Worm (Caenorhabditis elegans): ENCODE results near the gene K02H11.4.

K02H11.4 gene

ce11 chrV:1499140-1499539 is 31.9 kb downstream of the K02H11.4 start, which contains the start of gene sru-27:
Gene sru-27, plus strand, starts transcription at chrV:1499440.
- TF ChIP-seq tbp1 (GFP tag; optimal IDR thresholded peaks at IDR 0.05) (no peak), ztf-26 (tag; optimal IDR thresholded peaks at IDR 0.05) (no peak), gei-17 (GFP tag; optimal IDR thresholded peaks at IDR 0.05) (no peak), ztf-28 (GFP tag; IDR thresholded peaks at IDR 0.05) (no peak), egl-18 (GFP tag; IDR thresholded peaks at IDR 0.05) (no peak)

- TF ChIP-seq nhr-179 (tag; optimal IDR thresholded peaks at IDR 0.05) (no peak), let-607 (tag; optimal IDR thresholded peaks at IDR 0.05) (no peak), F23B12.7 (tag; optimal IDR thresholded peaks at IDR 0.05; ENCODE audit: insufficient read depth) (no peak), pha-4 (tag; optimal IDR thresholded peaks at IDR 0.05) (no peak), madf-6 (GFP tag; IDR thresholded peaks at IDR 0.05) (no peak), mxl-1 (tag; optimal IDR thresholded peaks at IDR 0.05) (no peak), lir-1 (GFP tag; conservative IDR thresholded peaks at IDR 0.05) (no peak), nhr-90 (tag; optimal IDR thresholded peaks at IDR 0.05) (no peak), lin-40 (tag; optimal IDR thresholded peaks at IDR 0.05) (no peak), ceh-100 (GFP tag; IDR thresholded peaks at IDR 0.05) (no peak), B0261.1 (tag; optimal IDR thresholded peaks at IDR 0.05) (no peak), ceh-27 (GFP tag; optimal IDR thresholded peaks at IDR 0.05) (no peak), F33H1.4 (GFP tag; IDR thresholded peaks at IDR 0.05) (no peak), cebp-1 (GFP tag; IDR thresholded peaks at IDR 0.05) (no peak), cebp-1 (tag; optimal IDR thresholded peaks at IDR 0.05) (no peak), F10E7.11 (tag; optimal IDR thresholded peaks at IDR 0.05) (no peak), lin-54 (GFP tag; optimal IDR thresholded peaks at IDR 0.05) (no peak)
Measured at ce11 chrV:1495752-1496151, 35.3 kb downstream of the K02H11.4 start.

ce11 chrV:1495334-1495733 is 35.7 kb downstream of the K02H11.4 start, which contains the start of gene C38C3.3:
Gene C38C3.3, plus strand, starts transcription at chrV:1495634.
- TF ChIP-seq nhr-120 (GFP tag; IDR thresholded peaks at IDR 0.05) (no peak), egl-18 (GFP tag; IDR thresholded peaks at IDR 0.05) (no peak), D2030.7 (GFP tag; IDR thresholded peaks at IDR 0.05) (no peak), ztf-28 (GFP tag; IDR thresholded peaks at IDR 0.05) (no peak), egl-44 (GFP tag; IDR thresholded peaks at IDR 0.05) (no peak), ceh-27 (GFP tag; optimal IDR thresholded peaks at IDR 0.05) (no peak), madf-10 (tag; optimal IDR thresholded peaks at IDR 0.05) (no peak), bed-2 (GFP tag; IDR thresholded peaks at IDR 0.05) (no peak), attf-5 (GFP tag; optimal IDR thresholded peaks at IDR 0.05) (no peak), ztf-26 (tag; optimal IDR thresholded peaks at IDR 0.05) (no peak), nfya-2 (GFP tag; IDR thresholded peaks at IDR 0.05) (no peak)

- TF ChIP-seq tlf-1 (GFP tag; optimal IDR thresholded peaks at IDR 0.05): no peak
Measured at ce11 chrV:1494469-1494868, 36.6 kb downstream of the K02H11.4 start, which contains the start of gene spig-7. Gene spig-7, plus strand, starts transcription at chrV:1494769.

ce11 chrV:1491510-1491909 is 39.5 kb downstream of the K02H11.4 start, which contains the start of gene C38C3.6:
Gene C38C3.6, minus strand, starts transcription at chrV:1491610.
- TF ChIP-seq madf-6 (GFP tag; IDR thresholded peaks at IDR 0.05): no peak
- no peak for TF ChIP-seq mxl-1 (tag; optimal IDR thresholded peaks at IDR 0.05)
- TF ChIP-seq him-1 (tag; optimal IDR thresholded peaks at IDR 0.05): no peak
- TF ChIP-seq F52B5.7 (tag; optimal IDR thresholded peaks at IDR 0.05): no peak
- no peak for TF ChIP-seq hmg-20 (GFP tag; IDR thresholded peaks at IDR 0.05)
- no peak for TF ChIP-seq nhr-179 (tag; optimal IDR thresholded peaks at IDR 0.05)
- TF ChIP-seq lin-40 (tag; optimal IDR thresholded peaks at IDR 0.05): no peak

All from whole organism, young adult.